Fruit fly (Drosophila melanogaster) Kc167 (cell line): ENCODE measurements around the gene alpha-Est10.

Experiments used
- insv ChIP-seq: fragments of >200 bp; optimal IDR thresholded peaks from 3 replicates; lab custom pipeline; 2018; ENCODE audit warnings: missing external identifiers
- psq ChIP-seq: fragments of >200 bp; optimal IDR thresholded peaks from 2 replicates; lab custom pipeline; 2017; ENCODE audit warnings: missing external identifiers
- ttk ChIP-seq: sonication (Bioruptor generic); optimal IDR thresholded peaks from 2 replicates; lab custom pipeline; 2017; ENCODE audit warnings: missing external identifiers

DNA sequence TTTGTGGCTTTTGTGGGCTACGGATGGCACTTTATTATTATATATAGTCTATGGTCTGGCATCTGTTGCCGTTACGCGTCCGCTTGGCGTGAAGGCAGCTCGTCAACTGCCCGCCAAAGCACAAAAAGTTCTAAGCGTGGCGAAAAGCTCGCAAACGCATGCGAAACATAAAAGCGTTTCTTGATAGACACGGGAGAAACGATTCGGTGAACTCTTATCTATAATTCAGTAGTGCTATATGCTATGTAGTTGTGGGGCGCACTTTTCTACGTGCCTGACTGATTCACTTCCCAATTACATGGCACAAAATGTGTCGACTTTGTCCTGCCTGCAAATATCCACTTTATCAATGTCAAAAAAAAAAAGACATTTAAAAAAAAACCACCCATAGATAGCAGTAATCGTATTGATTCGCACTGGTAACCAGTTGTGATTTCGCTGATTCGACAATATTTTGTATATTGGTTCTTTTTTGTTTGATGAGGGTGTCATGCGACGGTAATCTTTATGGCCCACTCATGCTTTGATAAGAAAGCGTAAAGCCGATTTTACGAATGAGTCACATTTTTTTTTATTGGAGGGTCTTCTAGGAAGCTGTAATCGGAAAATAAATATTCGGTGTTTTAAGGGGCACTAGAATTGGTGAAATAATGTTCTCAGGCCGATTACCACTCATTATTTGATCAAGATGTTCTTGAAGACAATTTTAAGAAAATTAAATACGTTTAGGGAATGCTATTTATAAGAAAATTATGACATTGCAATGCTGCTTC, 11.5 kb upstream of the alpha-Est10 start, which contains the start of gene alpha-Est9:
- TF ChIP-seq ttk (lab: Kevin White, UChicago) (no peak), psq (no peak), insv (lab: Kevin White, UChicago) (no peak)
